Fruit fly (Drosophila melanogaster) whole organism, adult: ENCODE results near the gene CG13670.

Experiments
- CG11617 ChIP-seq: fragments of 200-800 bp; sonication (Bioruptor generic); optimal IDR thresholded peaks from 2 replicates; lab custom pipeline; 2017; ENCODE audit warnings: mild to moderate bottlenecking, missing biosample characterization, missing genetic modification reagents, missing genetic modification characterization
- CG14711 ChIP-seq: fragments of 200-800 bp; sonication (Bioruptor generic); optimal IDR thresholded peaks from 2 replicates; lab custom pipeline; 2018; ENCODE audit warnings: missing biosample characterization, mild to moderate bottlenecking, missing genetic modification characterization, moderate library complexity
- CG1620 ChIP-seq: fragments of 200-800 bp; sonication (Bioruptor generic); optimal IDR thresholded peaks from 2 replicates; lab custom pipeline; 2016; ENCODE audit warnings: missing biosample characterization, missing genetic modification characterization
- CG5204 ChIP-seq: fragments of 200-800 bp; sonication (Bioruptor generic); optimal IDR thresholded peaks from 2 replicates; lab custom pipeline; 2016; ENCODE audit warnings: missing biosample characterization, missing genetic modification characterization
- CG7101 ChIP-seq: fragments of 200-800 bp; sonication (Bioruptor generic); optimal IDR thresholded peaks from 2 replicates; lab custom pipeline; 2018; ENCODE audit warnings: missing biosample characterization, mild to moderate bottlenecking, missing genetic modification characterization, moderate library complexity
- Clk ChIP-seq: fragments of 200-800 bp; sonication (Bioruptor generic); optimal IDR thresholded peaks from 2 replicates; lab custom pipeline; 2017; ENCODE audit warnings: missing biosample characterization, missing genetic modification characterization
- Hr96 ChIP-seq: fragments of 200-800 bp; sonication (Bioruptor generic); optimal IDR thresholded peaks from 2 replicates; lab custom pipeline; 2016; ENCODE audit warnings: missing biosample characterization, missing genetic modification characterization
- Mnt ChIP-seq: fragments of 200-800 bp; sonication (Bioruptor generic); optimal IDR thresholded peaks from 2 replicates; lab custom pipeline; 2016; ENCODE audit warnings: missing biosample characterization, mild to moderate bottlenecking, missing genetic modification characterization
- bab1 ChIP-seq: fragments of 200-800 bp; sonication (Bioruptor generic); optimal IDR thresholded peaks from 3 replicates; lab custom pipeline; 2019; ENCODE audit warnings: missing biosample characterization, mild to moderate bottlenecking, missing genetic modification characterization, moderate library complexity
- kay ChIP-seq: fragments of 200-800 bp; sonication (Bioruptor generic); peaks from one replicate; lab custom pipeline; 2016; ENCODE audit warnings: missing biosample characterization, missing genetic modification characterization, borderline replicate concordance
- ovo ChIP-seq: fragments of 200-800 bp; sonication (Bioruptor generic); optimal IDR thresholded peaks from 2 replicates; lab custom pipeline; 2016; ENCODE audit warnings: missing biosample characterization, missing genetic modification characterization
- pad ChIP-seq: fragments of 200-800 bp; sonication (Bioruptor generic); optimal IDR thresholded peaks from 3 replicates; lab custom pipeline; 2017; ENCODE audit warnings: missing biosample characterization, missing genetic modification characterization, mild to moderate bottlenecking, moderate library complexity, missing genetic modification reagents
- tj ChIP-seq: fragments of 200-800 bp; sonication (Bioruptor generic); optimal IDR thresholded peaks from 3 replicates; lab custom pipeline; 2017; ENCODE audit warnings: missing biosample characterization, mild to moderate bottlenecking, missing genetic modification characterization, moderate library complexity
- toe ChIP-seq: fragments of 200-800 bp; sonication (Bioruptor generic); optimal IDR thresholded peaks from 2 replicates; lab custom pipeline; 2016; ENCODE audit warnings: missing biosample characterization, missing genetic modification characterization

DNA sequence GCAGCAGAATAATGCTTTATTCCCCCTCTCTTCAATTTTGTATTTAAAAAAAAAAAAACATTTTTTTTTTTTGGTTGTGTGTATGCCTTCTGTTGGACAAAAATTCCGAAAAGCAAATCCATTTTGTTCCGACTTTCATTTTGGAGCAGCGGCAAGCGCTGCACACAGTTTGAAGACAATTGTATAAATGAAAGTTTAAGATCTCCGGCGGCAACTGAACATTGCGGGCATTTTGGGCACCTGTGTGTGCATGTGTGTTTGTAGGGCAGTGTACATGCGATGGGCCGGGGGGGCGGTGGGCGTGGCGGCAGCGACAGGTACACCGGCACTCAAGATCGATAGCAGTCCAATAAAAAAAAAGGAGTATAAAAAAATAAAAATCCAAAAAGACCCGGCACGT is 48.9 kb downstream of the CG13670 start:
- TF ChIP-seq toe (GFP tag; lab: Kevin White, UChicago) (no peak), CG14711 (no peak), CG7101 (no peak), CG1620 (GFP tag; lab: Kevin White, UChicago) (no peak), tj (no peak), CG11617 (no peak), Hr96 (GFP tag; lab: Kevin White, UChicago) (no peak), Mnt (GFP tag; lab: Kevin White, UChicago) (no peak), Clk (GFP tag; lab: Kevin White, UChicago) (no peak), ovo (GFP tag; lab: Kevin White, UChicago) (no peak), pad (GFP tag; lab: Kevin White, UChicago) (no peak), kay (GFP tag; lab: Kevin White, UChicago) (peak; percentile 14), CG5204 (no peak), bab1 (GFP tag; lab: Kevin White, UChicago) (no peak)
